Worm (Caenorhabditis elegans) whole organism, L4/young adult: ENCODE measurements around the gene bud-31.

Experiments
- dao-5 ChIP-seq: sonication (generic microtip); optimal IDR thresholded peaks from 2 replicates; lab custom pipeline; 2016; ENCODE audit warnings: missing genotype, missing genetic modification characterization, moderate library complexity, missing compliant biosample characterization
- him-1 ChIP-seq: sonication (generic microtip); optimal IDR thresholded peaks from 2 replicates; lab custom pipeline; 2016; ENCODE audit warnings: missing genotype, missing genetic modification reagents, missing genetic modification characterization, missing compliant biosample characterization

DNA sequence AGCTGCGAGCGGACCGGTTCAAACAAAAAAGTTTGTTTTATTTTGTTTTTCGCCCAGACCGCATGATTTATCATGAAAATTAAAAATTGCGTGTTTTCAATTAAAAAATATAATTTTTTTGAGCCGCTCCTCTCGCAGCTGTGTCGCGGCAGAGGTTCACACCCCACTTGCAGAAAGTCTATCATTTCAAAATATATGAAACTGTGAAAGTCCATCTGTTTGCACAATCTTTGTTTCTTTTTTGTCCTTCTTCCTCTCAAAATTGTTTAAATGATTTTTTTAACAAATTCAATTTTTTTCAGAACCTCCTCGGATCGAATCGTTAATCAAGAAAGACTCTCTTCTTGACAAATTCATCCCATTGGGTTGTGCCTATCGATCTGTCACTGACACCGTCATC lies 3.3 kb upstream of the bud-31 start, which contains the start of gene tlk-1:
- no peak for TF ChIP-seq dao-5 (tag; lab: Kevin White, UChicago)
- TF ChIP-seq him-1 (tag; lab: Kevin White, UChicago), result no peak
